Fruit fly (Drosophila melanogaster): ENCODE data around the gene CG14451.

dm6 chr3L:22733607-22734006 is 11.7 kb upstream of the CG14451 start:
- TF ChIP-seq CG8478 (optimal IDR thresholded peaks at IDR 0.05) (no peak), usp (GFP tag; optimal IDR thresholded peaks at IDR 0.05) (no peak), EcR (GFP tag; optimal IDR thresholded peaks at IDR 0.05) (no peak), pan (optimal IDR thresholded peaks at IDR 0.05) (no peak), psq (optimal IDR thresholded peaks at IDR 0.05) (no peak)

Data from whole organism.